Fruit fly (Drosophila melanogaster) whole organism, pupa: ENCODE results near the gene BuGZ.

Source experiments
- CG10348 ChIP-seq: fragments of 200-800 bp; sonication (Bioruptor generic); IDR thresholded peaks from 2 replicates; pipeline ENCODE4 v1.3.6; 2022; ENCODE audit warnings: missing biosample characterization, missing genetic modification characterization
- CG12605 ChIP-seq: fragments of 200-800 bp; sonication (Bioruptor generic); IDR thresholded peaks from 2 replicates; pipeline ENCODE4 v1.3.6; 2022; ENCODE audit warnings: missing biosample characterization, missing genetic modification characterization
- CG13204 ChIP-seq: fragments of 200-800 bp; sonication (Bioruptor generic); optimal IDR thresholded peaks from 2 replicates; lab custom pipeline; 2018; ENCODE audit warnings: missing biosample characterization, mild to moderate bottlenecking, missing genetic modification characterization, moderate library complexity
- CG14655 ChIP-seq: fragments of 200-800 bp; sonication (Bioruptor generic); optimal IDR thresholded peaks from 3 replicates; lab custom pipeline; 2017; ENCODE audit warnings: mild to moderate bottlenecking, missing biosample characterization, missing genetic modification reagents, missing genetic modification characterization
- CG15710 ChIP-seq: fragments of 200-800 bp; sonication (Bioruptor generic); optimal IDR thresholded peaks from 2 replicates; lab custom pipeline; 2018; ENCODE audit warnings: missing biosample characterization, mild to moderate bottlenecking, missing genetic modification characterization, moderate library complexity
- CG17806 ChIP-seq: fragments of 200-800 bp; sonication (Bioruptor generic); optimal IDR thresholded peaks from 2 replicates; lab custom pipeline; 2018; ENCODE audit warnings: missing biosample characterization, mild to moderate bottlenecking, missing genetic modification characterization, moderate library complexity
- CG32121 ChIP-seq: fragments of 200-800 bp; sonication (Bioruptor generic); IDR thresholded peaks from 2 replicates; pipeline ENCODE4 v1.3.6; 2022; ENCODE audit warnings: missing biosample characterization, missing genetic modification characterization
- CG34367 ChIP-seq: fragments of 200-800 bp; sonication (Bioruptor generic); optimal IDR thresholded peaks from 2 replicates; lab custom pipeline; 2018; ENCODE audit warnings: missing biosample characterization, mild to moderate bottlenecking, missing genetic modification characterization
- CG4496 ChIP-seq: fragments of 200-800 bp; sonication (Bioruptor generic); IDR thresholded peaks from 3 replicates; pipeline ENCODE4 v1.3.6; 2022; ENCODE audit warnings: missing biosample characterization, missing genetic modification characterization
- CG8159 ChIP-seq: fragments of 200-800 bp; sonication (Bioruptor generic); optimal IDR thresholded peaks from 3 replicates; lab custom pipeline; 2018; ENCODE audit warnings: missing biosample characterization, mild to moderate bottlenecking, missing genetic modification characterization, moderate library complexity
- CG8301 ChIP-seq: fragments of 200-800 bp; sonication (Bioruptor generic); optimal IDR thresholded peaks from 2 replicates; lab custom pipeline; 2018; ENCODE audit warnings: missing biosample characterization, mild to moderate bottlenecking, missing genetic modification characterization
- CG9948 ChIP-seq: fragments of 200-800 bp; sonication (Bioruptor generic); optimal IDR thresholded peaks from 2 replicates; lab custom pipeline; 2018; ENCODE audit warnings: missing biosample characterization, mild to moderate bottlenecking, missing genetic modification characterization, moderate library complexity
- D1 ChIP-seq: fragments of 200-800 bp; sonication (Bioruptor generic); optimal IDR thresholded peaks from 2 replicates; lab custom pipeline; 2018; ENCODE audit warnings: missing biosample characterization, mild to moderate bottlenecking, missing genetic modification characterization, moderate library complexity
- EcR ChIP-seq: fragments of 200-800 bp; sonication (Bioruptor generic); optimal IDR thresholded peaks from 3 replicates; lab custom pipeline; 2019; ENCODE audit warnings: missing biosample characterization, missing genetic modification characterization, mild to moderate bottlenecking, moderate library complexity, missing genetic modification reagents
- Ets98B ChIP-seq: fragments of 200-800 bp; sonication (Bioruptor generic); IDR thresholded peaks from 2 replicates; pipeline ENCODE4 v1.3.6; 2022; ENCODE audit warnings: missing biosample characterization, missing genetic modification characterization
- Pif1A ChIP-seq: fragments of 200-800 bp; sonication (Bioruptor generic); optimal IDR thresholded peaks from 3 replicates; lab custom pipeline; 2016; ENCODE audit warnings: missing biosample characterization, missing genetic modification characterization
- Pif1B ChIP-seq: fragments of 200-800 bp; sonication (Bioruptor generic); optimal IDR thresholded peaks from 3 replicates; lab custom pipeline; 2016; ENCODE audit warnings: missing biosample characterization, missing genetic modification characterization
- Snoo ChIP-seq: fragments of 200-800 bp; sonication (Bioruptor generic); optimal IDR thresholded peaks from 3 replicates; lab custom pipeline; 2017; ENCODE audit warnings: missing biosample characterization, mild to moderate bottlenecking, missing genetic modification characterization, inconsistent platforms
- fd96Ca ChIP-seq: fragments of 200-800 bp; sonication (Bioruptor generic); IDR thresholded peaks from 3 replicates; pipeline ENCODE4 v1.3.6; 2022; ENCODE audit warnings: missing biosample characterization, missing genetic modification characterization
- gl ChIP-seq: fragments of 200-800 bp; sonication (Bioruptor generic); optimal IDR thresholded peaks from 2 replicates; lab custom pipeline; 2018; ENCODE audit warnings: missing biosample characterization, mild to moderate bottlenecking, missing genetic modification characterization
- rn ChIP-seq: fragments of 200-800 bp; sonication (Bioruptor generic); IDR thresholded peaks from 2 replicates; pipeline ENCODE4 v1.3.6; 2022; ENCODE audit warnings: missing biosample characterization, missing genetic modification characterization

The BuGZ gene

dm6 chr2L:16793970-16794369 lies 50.8 kb downstream of the BuGZ start, which contains the start of gene Ugt37C2:
Gene Ugt37C2 (plus strand): TSS chr2L:16794211.
- TF ChIP-seq CG9948 (no peak), CG4496 (GFP tag; lab: Robert Waterston, UW) (no peak), CG8159 (tag; lab: Kevin White, UChicago) (no peak), CG17806 (tag; lab: Kevin White, UChicago) (no peak), CG14655 (GFP tag; lab: Kevin White, UChicago) (no peak), EcR (GFP tag; lab: Kevin White, UChicago) (no peak), Snoo (no peak), Pif1A (no peak), CG8301 (tag; lab: Kevin White, UChicago) (no peak), CG12605 (GFP tag; lab: Robert Waterston, UW) (no peak), CG15710 (no peak), gl (no peak), CG13204 (GFP tag; lab: Kevin White, UChicago) (no peak), Pif1B (GFP tag; lab: Kevin White, UChicago) (no peak), CG34367 (tag; lab: Kevin White, UChicago) (no peak), CG32121 (no peak), fd96Ca (GFP tag; lab: Robert Waterston, UW) (no peak), Ets98B (no peak), CG10348 (GFP tag; lab: Robert Waterston, UW) (no peak)

- TF ChIP-seq CG13204 (GFP tag; lab: Kevin White, UChicago) (no peak), CG34367 (tag; lab: Kevin White, UChicago) (no peak), Pif1A (no peak), Ets98B (no peak), rn (no peak), CG17806 (tag; lab: Kevin White, UChicago) (no peak), CG8301 (tag; lab: Kevin White, UChicago) (no peak)
These were observed 53.0 kb downstream of the BuGZ start, which contains the start of gene Ugt37E1 for dm6 chr2L:16796104-16796645. Gene Ugt37E1 (plus strand): TSS chr2L:16796595.

- TF ChIP-seq CG12605 (GFP tag; lab: Robert Waterston, UW): no peak
- 0 out of 3 replicates have a peak, but pooled peaks have one; percentile 34 for TF ChIP-seq fd96Ca (GFP tag; lab: Robert Waterston, UW)
- TF ChIP-seq CG32121: 0 out of 2 replicates have a peak, but pooled peaks have one; percentile 23
- no peak for TF ChIP-seq CG9948
- TF ChIP-seq, all 21 proteins: peak for 2
These were observed 55.5 kb downstream of the BuGZ start, which contains the start of gene Ugt37D1 for dm6 chr2L:16798705-16799104. Gene Ugt37D1 (plus strand): TSS chr2L:16799025.

- TF ChIP-seq CG34367 (tag; lab: Kevin White, UChicago) (no peak), CG8301 (tag; lab: Kevin White, UChicago) (no peak), Snoo (no peak), gl (no peak), CG17806 (tag; lab: Kevin White, UChicago) (no peak), rn (no peak), CG8159 (tag; lab: Kevin White, UChicago) (no peak), D1 (tag; lab: Kevin White, UChicago) (no peak), CG13204 (GFP tag; lab: Kevin White, UChicago) (no peak), Pif1B (GFP tag; lab: Kevin White, UChicago) (no peak), CG32121 (no peak), CG9948 (no peak)
These were observed 56.3 kb downstream of the BuGZ start for dm6 chr2L:16799496-16799895.

dm6 chr2L:16801578-16802152 lies 58.5 kb downstream of the BuGZ start:
- no peak for TF ChIP-seq Pif1A
- no peak for TF ChIP-seq CG9948
- TF ChIP-seq CG14655 (GFP tag; lab: Kevin White, UChicago): no peak
- no peak for TF ChIP-seq Pif1B (GFP tag; lab: Kevin White, UChicago)
- TF ChIP-seq CG4496 (GFP tag; lab: Robert Waterston, UW): no peak
- TF ChIP-seq rn: no peak
- no peak for TF ChIP-seq CG8301 (tag; lab: Kevin White, UChicago)
- TF ChIP-seq CG10348 (GFP tag; lab: Robert Waterston, UW): no peak
- TF ChIP-seq CG32121: no peak
- TF ChIP-seq CG15710: no peak
- TF ChIP-seq CG17806 (tag; lab: Kevin White, UChicago): no peak
- TF ChIP-seq CG8159 (tag; lab: Kevin White, UChicago): no peak
- no peak for TF ChIP-seq CG12605 (GFP tag; lab: Robert Waterston, UW)
- no peak for TF ChIP-seq CG34367 (tag; lab: Kevin White, UChicago)
- TF ChIP-seq gl: no peak
- TF ChIP-seq CG13204 (GFP tag; lab: Kevin White, UChicago): no peak
- TF ChIP-seq fd96Ca (GFP tag; lab: Robert Waterston, UW): no peak
- no peak for TF ChIP-seq EcR (GFP tag; lab: Kevin White, UChicago)
- no peak for TF ChIP-seq Ets98B
- TF ChIP-seq D1 (tag; lab: Kevin White, UChicago): no peak
